Fruit fly (Drosophila melanogaster) whole organism, wandering third instar larva: ENCODE results near the gene CG5928.

Experiments used
- Dif ChIP-seq: fragments of 200-275, 200-300 bp; sonication (Bioruptor generic); optimal IDR thresholded peaks from 2 replicates; lab custom pipeline; 2018; ENCODE audit warnings: missing biosample characterization, missing genetic modification characterization; ENCODE audit not compliant: partially characterized antibody
- Hnf4 ChIP-seq: fragments of 200-800 bp; sonication (Bioruptor generic); optimal IDR thresholded peaks from 2 replicates; lab custom pipeline; 2016; ENCODE audit warnings: missing biosample characterization, mild to moderate bottlenecking, missing genetic modification characterization
- Hr78 ChIP-seq: fragments of >200 bp; optimal IDR thresholded peaks from 2 replicates; lab custom pipeline; 2017; ENCODE audit warnings: missing biosample characterization, missing genetic modification characterization
- Jra ChIP-seq: sonication (Bioruptor generic); optimal IDR thresholded peaks from 2 replicates; lab custom pipeline; 2016; ENCODE audit warnings: missing biosample characterization, missing genetic modification characterization
- Mio ChIP-seq: sonication (Bioruptor generic); optimal IDR thresholded peaks from 2 replicates; lab custom pipeline; 2016; ENCODE audit warnings: missing biosample characterization, missing genetic modification characterization
- N ChIP-seq: fragments of >200 bp; optimal IDR thresholded peaks from 2 replicates; lab custom pipeline; 2018; ENCODE audit warnings: missing biosample characterization, missing external identifiers, missing genetic modification characterization
- br ChIP-seq: fragments of 200-800 bp; sonication (Bioruptor generic); optimal IDR thresholded peaks from 2 replicates; lab custom pipeline; 2016; ENCODE audit warnings: missing biosample characterization, missing genetic modification characterization
- dmrt93B ChIP-seq: fragments of 200-800 bp; sonication (Bioruptor generic); optimal IDR thresholded peaks from 2 replicates; lab custom pipeline; 2018; ENCODE audit warnings: missing biosample characterization, mild to moderate bottlenecking, missing genetic modification characterization
- h ChIP-seq: fragments of 200-800 bp; sonication (Bioruptor generic); optimal IDR thresholded peaks from 3 replicates; lab custom pipeline; 2016; ENCODE audit warnings: missing biosample characterization, mild to moderate bottlenecking, missing genetic modification characterization
- pan ChIP-seq: fragments of >200 bp; optimal IDR thresholded peaks from 2 replicates; lab custom pipeline; 2017
- psq ChIP-seq: fragments of 200-800 bp; sonication (Bioruptor generic); optimal IDR thresholded peaks from 3 replicates; lab custom pipeline; 2017; ENCODE audit warnings: missing biosample characterization, mild to moderate bottlenecking, missing genetic modification characterization, moderate library complexity
- sage ChIP-seq: fragments of 200-800 bp; sonication (Bioruptor generic); optimal IDR thresholded peaks from 2 replicates; lab custom pipeline; 2016; ENCODE audit warnings: missing biosample characterization, mild to moderate bottlenecking, missing genetic modification characterization
- sv ChIP-seq: fragments of 200-800 bp; sonication (Bioruptor generic); optimal IDR thresholded peaks from 3 replicates; lab custom pipeline; 2016; ENCODE audit warnings: missing biosample characterization, missing genetic modification characterization

dm6 chrX:6050935-6051656 lies 16.7 kb upstream of the CG5928 start:
- no peak for TF ChIP-seq pan (lab: Kevin White, UChicago)
- TF ChIP-seq h (GFP tag; lab: Kevin White, UChicago) = no peak
- no peak for TF ChIP-seq sage (GFP tag; lab: Kevin White, UChicago)
- TF ChIP-seq dmrt93B (GFP tag; lab: Kevin White, UChicago) = no peak
- no peak for TF ChIP-seq sv (GFP tag; lab: Kevin White, UChicago)
- TF ChIP-seq Hr78 (GFP tag; lab: Kevin White, UChicago) = no peak
- no peak for TF ChIP-seq N (GFP tag; lab: Kevin White, UChicago)
- no peak for TF ChIP-seq Dif (GFP tag; lab: Kevin White, UChicago)
- no peak for TF ChIP-seq psq (GFP tag; lab: Kevin White, UChicago)
- TF ChIP-seq Hnf4 (GFP tag; lab: Kevin White, UChicago) = no peak
- no peak for TF ChIP-seq br (GFP tag; lab: Kevin White, UChicago)
- TF ChIP-seq Jra (GFP tag; lab: Kevin White, UChicago) = no peak
- TF ChIP-seq Mio = no peak
